Fruit fly (Drosophila melanogaster): ENCODE data around the gene NP15.6.

- TF ChIP-seq Kr (GFP tag; optimal IDR thresholded peaks at IDR 0.05) (peak; percentile 65), sd (tag; optimal IDR thresholded peaks at IDR 0.05) (peak; percentile 39), kay (GFP tag; optimal IDR thresholded peaks at IDR 0.05) (no peak), pros (GFP tag; optimal IDR thresholded peaks at IDR 0.05) (peak; percentile 93), Mad (GFP tag; optimal IDR thresholded peaks at IDR 0.05) (no peak), Ptx1 (GFP tag; IDR thresholded peaks at IDR 0.05) (no peak)
Measured at dm6 chr3R:18999906-19000451, 27.2 kb upstream of the NP15.6 start.

Measured in whole organism, embryonic.